Fruit fly (Drosophila melanogaster): ENCODE data around the gene CG14892.

DNA sequence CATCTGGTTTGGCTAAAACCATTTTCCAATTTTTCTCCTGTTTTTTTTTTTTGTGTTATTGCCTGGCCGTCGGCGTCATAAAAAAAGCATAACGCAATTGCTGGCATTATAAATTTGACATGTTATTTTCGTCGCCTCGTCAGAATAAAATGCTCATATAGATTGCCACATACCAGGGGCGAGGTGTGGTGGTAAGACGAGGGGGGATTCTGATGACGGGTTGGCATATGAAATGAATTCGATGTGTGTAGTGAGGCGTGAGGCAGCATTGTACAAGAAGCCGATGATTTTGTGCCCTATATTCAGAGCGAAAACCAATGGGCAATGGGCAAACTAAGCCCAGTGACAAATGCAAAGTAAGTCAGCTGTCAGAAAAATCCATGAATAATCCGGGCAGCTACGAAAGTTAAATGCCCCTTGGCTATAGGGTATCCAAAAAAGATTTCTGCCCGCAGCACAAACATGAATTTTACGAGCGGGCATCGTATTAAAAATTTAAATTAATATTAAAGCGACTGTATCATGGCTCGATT, 35.5 kb upstream of the CG14892 start:
- TF ChIP-seq CG17806 (tag; optimal IDR thresholded peaks at IDR 0.05) (no peak), fd96Ca (GFP tag; IDR thresholded peaks at IDR 0.05) (no peak), D1 (tag; optimal IDR thresholded peaks at IDR 0.05) (no peak), CG10348 (GFP tag; IDR thresholded peaks at IDR 0.05) (no peak), Ets98B (GFP tag; IDR thresholded peaks at IDR 0.05) (no peak), CG4496 (GFP tag; IDR thresholded peaks at IDR 0.05) (no peak), rn (GFP tag; IDR thresholded peaks at IDR 0.05) (no peak)
